Worm (Caenorhabditis elegans) whole organism, mixed stage, embryonic: ENCODE data around the gene dbt-1.

Experiments
- blmp-1 ChIP-seq: fragments of 150-350 bp; optimal IDR thresholded peaks from 2 replicates; lab custom pipeline; 2014; ENCODE audit warnings: missing biosample characterization, missing genetic modification characterization
- ceh-43 ChIP-seq: fragments of 200-800 bp; sonication (Bioruptor generic); optimal IDR thresholded peaks from 2 replicates; lab custom pipeline; 2018; ENCODE audit warnings: mild to moderate bottlenecking, missing genetic modification characterization, moderate library complexity, missing compliant biosample characterization
- ces-1 ChIP-seq: fragments of 150-350 bp; optimal IDR thresholded peaks from 2 replicates; lab custom pipeline; 2014; ENCODE audit warnings: missing biosample characterization, missing genetic modification reagents, missing genetic modification characterization
- cnd-1 ChIP-seq: fragments of 200-800 bp; sonication (Bioruptor generic); optimal IDR thresholded peaks from 2 replicates; lab custom pipeline; 2018; ENCODE audit warnings: mild to moderate bottlenecking, missing genetic modification characterization, missing compliant biosample characterization
- drap-1 ChIP-seq: fragments of 200-800 bp; sonication (Bioruptor generic); optimal IDR thresholded peaks from 3 replicates; lab custom pipeline; 2018; ENCODE audit warnings: mild to moderate bottlenecking, missing genetic modification characterization, missing compliant biosample characterization
- elt-1 ChIP-seq: sonication (generic microtip); optimal IDR thresholded peaks from 2 replicates; lab custom pipeline; 2017; ENCODE audit warnings: missing genetic modification characterization, mild to moderate bottlenecking, missing compliant biosample characterization, antibody characterized with exemption, moderate library complexity, borderline replicate concordance; ENCODE audit not compliant: insufficient read depth
- elt-3 ChIP-seq: fragments of 150-350 bp; optimal IDR thresholded peaks from 2 replicates; lab custom pipeline; 2014; ENCODE audit warnings: missing biosample characterization, missing genetic modification characterization
- flh-1 ChIP-seq: fragments of 200-800 bp; sonication (Bioruptor generic); optimal IDR thresholded peaks from 2 replicates; lab custom pipeline; 2018; ENCODE audit warnings: mild to moderate bottlenecking, missing genetic modification characterization, moderate library complexity, missing compliant biosample characterization
- ham-2 ChIP-seq: fragments of 200-800 bp; sonication (Bioruptor generic); optimal IDR thresholded peaks from 2 replicates; lab custom pipeline; 2018; ENCODE audit warnings: mild to moderate bottlenecking, missing genetic modification characterization, missing compliant biosample characterization
- hlh-1 ChIP-seq: fragments of 150-350 bp; optimal IDR thresholded peaks from 2 replicates; lab custom pipeline; 2014; ENCODE audit warnings: missing biosample characterization, missing genetic modification reagents, missing genetic modification characterization
- lin-13 ChIP-seq: fragments of 150-350 bp; optimal IDR thresholded peaks from 2 replicates; lab custom pipeline; 2014; ENCODE audit warnings: missing biosample characterization, missing genetic modification characterization
- lin-32 ChIP-seq: fragments of 200-800 bp; sonication (Bioruptor generic); optimal IDR thresholded peaks from 2 replicates; lab custom pipeline; 2018; ENCODE audit warnings: mild to moderate bottlenecking, missing genetic modification characterization, missing compliant biosample characterization
- lsy-2 ChIP-seq: fragments of 150-350 bp; optimal IDR thresholded peaks from 2 replicates; lab custom pipeline; 2014; ENCODE audit warnings: missing biosample characterization, missing genetic modification characterization
- mab-5 ChIP-seq: fragments of 150-350 bp; optimal IDR thresholded peaks from 2 replicates; lab custom pipeline; 2014; ENCODE audit warnings: missing biosample characterization, missing genetic modification characterization
- mls-2 ChIP-seq: sonication (generic microtip); optimal IDR thresholded peaks from 2 replicates; lab custom pipeline; 2016; ENCODE audit warnings: mild to moderate bottlenecking, missing genetic modification characterization, moderate library complexity, missing compliant biosample characterization
- nhr-12 ChIP-seq: fragments of 150-350 bp; optimal IDR thresholded peaks from 2 replicates; lab custom pipeline; 2014; ENCODE audit warnings: missing biosample characterization, missing genetic modification characterization
- nhr-2 ChIP-seq: fragments of 150-350 bp; optimal IDR thresholded peaks from 2 replicates; lab custom pipeline; 2014; ENCODE audit warnings: missing biosample characterization, missing genetic modification characterization
- nhr-237 ChIP-seq: fragments of 150-350 bp; optimal IDR thresholded peaks from 2 replicates; lab custom pipeline; 2014; ENCODE audit warnings: missing biosample characterization, missing genetic modification characterization
- nhr-28 ChIP-seq: fragments of 150-350 bp; optimal IDR thresholded peaks from 2 replicates; lab custom pipeline; 2014; ENCODE audit warnings: missing biosample characterization, missing genetic modification characterization
- nhr-76 ChIP-seq: sonication (generic microtip); optimal IDR thresholded peaks from 2 replicates; lab custom pipeline; 2017; ENCODE audit warnings: missing biosample characterization, missing genetic modification characterization
- pha-4 ChIP-seq: fragments of 150-350 bp; optimal IDR thresholded peaks from 2 replicates; lab custom pipeline; 2018; ENCODE audit warnings: missing biosample characterization, missing genetic modification reagents, missing genetic modification characterization
- sem-2 ChIP-seq: fragments of 200-800 bp; sonication (Bioruptor generic); optimal IDR thresholded peaks from 2 replicates; lab custom pipeline; 2018; ENCODE audit warnings: mild to moderate bottlenecking, missing genetic modification characterization, missing compliant biosample characterization
- snpc-4 ChIP-seq: fragments of 150-350 bp; optimal IDR thresholded peaks from 2 replicates; lab custom pipeline; 2014; ENCODE audit warnings: missing biosample characterization, missing genetic modification characterization
- sptf-1 ChIP-seq: sonication (generic microtip); optimal IDR thresholded peaks from 2 replicates; lab custom pipeline; 2017; ENCODE audit warnings: mild to moderate bottlenecking, missing genetic modification characterization, moderate library complexity, missing compliant biosample characterization
- tbx-8 ChIP-seq: fragments of 200-800 bp; sonication (Bioruptor generic); optimal IDR thresholded peaks from 2 replicates; lab custom pipeline; 2018; ENCODE audit warnings: mild to moderate bottlenecking, missing genetic modification characterization, moderate library complexity, missing compliant biosample characterization
- unc-120 ChIP-seq: sonication (generic microtip); optimal IDR thresholded peaks from 2 replicates; lab custom pipeline; 2017; ENCODE audit warnings: missing genetic modification characterization, missing compliant biosample characterization; ENCODE audit not compliant: poor library complexity, severe bottlenecking
- unc-62 ChIP-seq: fragments of 150-350 bp; optimal IDR thresholded peaks from 2 replicates; lab custom pipeline; 2014; ENCODE audit warnings: missing biosample characterization, missing genetic modification reagents, missing genetic modification characterization
- zip-8 ChIP-seq: fragments of 150-350 bp; optimal IDR thresholded peaks from 2 replicates; lab custom pipeline; 2014; ENCODE audit warnings: missing biosample characterization, missing genetic modification characterization
- ztf-11 ChIP-seq: fragments of 150-350 bp; optimal IDR thresholded peaks from 2 replicates; lab custom pipeline; 2014; ENCODE audit warnings: missing biosample characterization, missing genetic modification characterization

The dbt-1 gene

ce11 chrII:7981084-7981483 is 36.1 kb upstream of the dbt-1 start:
- TF ChIP-seq unc-120 (tag; lab: Kevin White, UChicago) (no peak), unc-62 (GFP tag; lab: Kevin White, UChicago) (no peak), tbx-8 (GFP tag; lab: Kevin White, UChicago) (no peak), nhr-12 (no peak), cnd-1 (tag; lab: Kevin White, UChicago) (no peak), elt-3 (tag; lab: Kevin White, UChicago) (no peak), mls-2 (no peak), lin-13 (tag; lab: Kevin White, UChicago) (no peak), ztf-11 (tag; lab: Kevin White, UChicago) (no peak), lsy-2 (no peak), ham-2 (no peak), sptf-1 (tag; lab: Kevin White, UChicago) (no peak), mab-5 (no peak), nhr-28 (tag; lab: Kevin White, UChicago) (no peak), flh-1 (GFP tag; lab: Kevin White, UChicago) (no peak)

ce11 chrII:7977513-7977912 is 32.5 kb upstream of the dbt-1 start:
- TF ChIP-seq nhr-12 (no peak), zip-8 (tag; lab: Kevin White, UChicago) (no peak), ztf-11 (tag; lab: Kevin White, UChicago) (no peak), nhr-76 (tag; lab: Kevin White, UChicago) (no peak), unc-120 (tag; lab: Kevin White, UChicago) (no peak), nhr-28 (tag; lab: Kevin White, UChicago) (no peak), tbx-8 (GFP tag; lab: Kevin White, UChicago) (no peak), lsy-2 (no peak), sem-2 (GFP tag; lab: Kevin White, UChicago) (no peak)

ce11 chrII:7976308-7976707 is 31.3 kb upstream of the dbt-1 start, which contains the start of gene DH11.5:
DH11.5 (plus strand) TSS chrII:7976608.
- TF ChIP-seq drap-1 (GFP tag; lab: Kevin White, UChicago): no peak
- no peak for TF ChIP-seq elt-1 (tag; lab: Kevin White, UChicago)
- TF ChIP-seq sem-2 (GFP tag; lab: Kevin White, UChicago): no peak
- TF ChIP-seq sptf-1 (tag; lab: Kevin White, UChicago): no peak
- TF ChIP-seq pha-4 (tag; lab: Kevin White, UChicago): no peak
- TF ChIP-seq nhr-237 (tag; lab: Kevin White, UChicago): no peak
- no peak for TF ChIP-seq ces-1
- TF ChIP-seq blmp-1 (tag; lab: Kevin White, UChicago): no peak
- TF ChIP-seq snpc-4 (tag; lab: Kevin White, UChicago): no peak
- TF ChIP-seq ztf-11 (tag; lab: Kevin White, UChicago): no peak
- no peak for TF ChIP-seq lin-32
- TF ChIP-seq lin-13 (tag; lab: Kevin White, UChicago): no peak
- no peak for TF ChIP-seq nhr-76 (tag; lab: Kevin White, UChicago)
- TF ChIP-seq mab-5: no peak
- TF ChIP-seq zip-8 (tag; lab: Kevin White, UChicago): no peak
- TF ChIP-seq nhr-2 (tag; lab: Kevin White, UChicago): no peak
- no peak for TF ChIP-seq nhr-28 (tag; lab: Kevin White, UChicago)
- TF ChIP-seq flh-1 (GFP tag; lab: Kevin White, UChicago): no peak
- no peak for TF ChIP-seq hlh-1 (tag; lab: Kevin White, UChicago)

- TF ChIP-seq ztf-11 (tag; lab: Kevin White, UChicago): no peak
Measured at ce11 chrII:7974189-7974823, 29.3 kb upstream of the dbt-1 start.

- TF ChIP-seq ztf-11 (tag; lab: Kevin White, UChicago) (no peak), ces-1 (peak; percentile 69)
- TF ChIP-seq, all 35 proteins: peak for 1
Measured at ce11 chrII:7968393-7968792, 23.4 kb upstream of the dbt-1 start.

ce11 chrII:7962181-7962580 is 17.2 kb upstream of the dbt-1 start:
- peak; percentile 18 for TF ChIP-seq mab-5
- TF ChIP-seq hlh-1 (tag; lab: Kevin White, UChicago): peak; percentile 86
- TF ChIP-seq ceh-43: no peak
